Worm (Caenorhabditis elegans) whole organism, L2 larva: Measurements from ENCODE around the gene hmg-5.

Experiments
- ama-1 ChIP-seq: fragments of 150-350 bp; optimal IDR thresholded peaks from 2 replicates; lab custom pipeline; 2018; ENCODE audit warnings: inconsistent platforms
- elt-3 ChIP-seq: sonication (generic microtip); optimal IDR thresholded peaks from 2 replicates; lab custom pipeline; 2017; ENCODE audit warnings: missing biosample characterization, missing genetic modification characterization
- lin-11 ChIP-seq: fragments of 150-350 bp; sonication (generic microtip); optimal IDR thresholded peaks from 2 replicates; lab custom pipeline; 2014; ENCODE audit warnings: missing biosample characterization, missing genetic modification characterization, inconsistent platforms, mixed read lengths
- lin-39 ChIP-seq: fragments of 150-350 bp; optimal IDR thresholded peaks from 2 replicates; lab custom pipeline; 2014; ENCODE audit warnings: missing biosample characterization, missing genetic modification reagents, missing genetic modification characterization
- lsy-2 ChIP-seq, 2 experiments: fragments of 150-350 bp in 1 of 2; sonication (generic microtip) in 1 of 2; optimal IDR thresholded peaks; 2 replicates each; lab custom pipeline; 2014 to 2017; ENCODE audit warnings: missing biosample characterization in 2 of 2, missing genetic modification characterization in 2 of 2
- mab-5 ChIP-seq: fragments of 150-350 bp; optimal IDR thresholded peaks from 2 replicates; lab custom pipeline; 2014; ENCODE audit warnings: missing biosample characterization, missing genetic modification characterization
- nhr-237 ChIP-seq: fragments of 150-350 bp; optimal IDR thresholded peaks from 2 replicates; lab custom pipeline; 2014; ENCODE audit warnings: missing biosample characterization, missing genetic modification characterization

DNA sequence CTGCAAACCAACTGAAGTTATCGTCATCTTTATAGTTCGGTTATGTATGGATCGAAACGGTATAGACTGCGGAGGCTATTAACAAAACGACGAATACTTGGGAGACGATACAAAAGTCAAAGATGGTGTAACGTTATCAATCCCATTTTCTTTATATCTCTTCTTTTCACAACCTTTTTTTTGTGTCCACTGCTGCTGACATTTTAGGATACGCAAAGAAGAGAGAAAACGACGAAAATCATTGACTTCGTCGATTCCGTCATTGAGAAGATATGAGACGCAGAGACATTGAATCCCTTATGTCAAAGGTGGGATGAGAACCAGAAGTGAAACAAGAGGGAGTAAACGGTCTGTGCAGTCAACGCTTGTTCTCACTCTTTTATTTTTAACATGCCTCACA lies 5.1 kb upstream of the hmg-5 start, which contains the start of gene cima-1:
- TF ChIP-seq lsy-2 (tag; optimal IDR thresholded peaks at IDR 0.05; lab: Kevin White, UChicago) (no peak), ama-1 (no peak), elt-3 (tag; lab: Kevin White, UChicago) (no peak), nhr-237 (no peak), mab-5 (tag; lab: Kevin White, UChicago) (no peak), lin-11 (tag; lab: Kevin White, UChicago) (no peak), lin-39 (no peak)
